Fruit fly (Drosophila melanogaster) S2 (cell line): ENCODE measurements around the gene Atg17.

ENCODE experiments used
- CG8478 ChIP-seq: fragments of >200 bp; optimal IDR thresholded peaks from 2 replicates; lab custom pipeline; 2018
- CTCF ChIP-seq, 2 experiments: fragments of >200 bp; optimal IDR thresholded peaks; 2 replicates each; lab custom pipeline; 2018

- no peak for TF ChIP-seq CTCF (optimal IDR thresholded peaks at IDR 0.05; lab: Kevin White, UChicago)
- no peak for TF ChIP-seq CG8478 (lab: Kevin White, UChicago)
Measured at dm6 chr3R:5649903-5650302, 19.6 kb upstream of the Atg17 start.
